Worm (Caenorhabditis elegans) whole organism, late embryonic: Measurements from ENCODE around the gene mrpl-21.

ENCODE experiments used
- ceh-22 ChIP-seq: sonication (generic microtip); optimal IDR thresholded peaks from 2 replicates; lab custom pipeline; 2017; ENCODE audit warnings: missing biosample characterization, missing genetic modification characterization
- che-1 ChIP-seq: sonication (generic microtip); optimal IDR thresholded peaks from 2 replicates; lab custom pipeline; 2016; ENCODE audit warnings: mild to moderate bottlenecking, missing genetic modification characterization, missing compliant biosample characterization
- dmd-4 ChIP-seq: sonication (generic microtip); optimal IDR thresholded peaks from 2 replicates; lab custom pipeline; 2016; ENCODE audit warnings: borderline replicate concordance, missing genetic modification characterization, missing compliant biosample characterization
- elt-2 ChIP-seq: sonication (generic microtip); optimal IDR thresholded peaks from 2 replicates; lab custom pipeline; 2016; ENCODE audit warnings: missing genetic modification reagents, missing genetic modification characterization, missing compliant biosample characterization
- gmeb-2 ChIP-seq: sonication (generic microtip); optimal IDR thresholded peaks from 2 replicates; lab custom pipeline; 2016; ENCODE audit warnings: missing genetic modification characterization, inconsistent platforms, missing compliant biosample characterization
- hlh-30 ChIP-seq: sonication (generic microtip); optimal IDR thresholded peaks from 2 replicates; lab custom pipeline; 2017; ENCODE audit warnings: antibody characterized with exemption, missing genetic modification characterization, missing compliant biosample characterization; ENCODE audit not compliant: insufficient read depth
- mec-3 ChIP-seq: sonication (generic microtip); optimal IDR thresholded peaks from 2 replicates; lab custom pipeline; 2016; ENCODE audit warnings: borderline replicate concordance, missing genetic modification characterization, missing compliant biosample characterization
- nfya-1 ChIP-seq: sonication (generic microtip); optimal IDR thresholded peaks from 2 replicates; lab custom pipeline; 2017; ENCODE audit warnings: missing genetic modification characterization, mild to moderate bottlenecking, missing compliant biosample characterization, antibody characterized with exemption, moderate library complexity
- nhr-11 ChIP-seq: fragments of 150-350 bp; optimal IDR thresholded peaks from 2 replicates; lab custom pipeline; 2014; ENCODE audit warnings: missing biosample characterization, missing genetic modification characterization
- pha-2 ChIP-seq: sonication (generic microtip); optimal IDR thresholded peaks from 2 replicates; lab custom pipeline; 2017; ENCODE audit warnings: mild to moderate bottlenecking, missing genetic modification characterization, missing compliant biosample characterization
- pqm-1 ChIP-seq: sonication (generic microtip); optimal IDR thresholded peaks from 2 replicates; lab custom pipeline; 2016; ENCODE audit warnings: missing genetic modification characterization, missing compliant biosample characterization

DNA sequence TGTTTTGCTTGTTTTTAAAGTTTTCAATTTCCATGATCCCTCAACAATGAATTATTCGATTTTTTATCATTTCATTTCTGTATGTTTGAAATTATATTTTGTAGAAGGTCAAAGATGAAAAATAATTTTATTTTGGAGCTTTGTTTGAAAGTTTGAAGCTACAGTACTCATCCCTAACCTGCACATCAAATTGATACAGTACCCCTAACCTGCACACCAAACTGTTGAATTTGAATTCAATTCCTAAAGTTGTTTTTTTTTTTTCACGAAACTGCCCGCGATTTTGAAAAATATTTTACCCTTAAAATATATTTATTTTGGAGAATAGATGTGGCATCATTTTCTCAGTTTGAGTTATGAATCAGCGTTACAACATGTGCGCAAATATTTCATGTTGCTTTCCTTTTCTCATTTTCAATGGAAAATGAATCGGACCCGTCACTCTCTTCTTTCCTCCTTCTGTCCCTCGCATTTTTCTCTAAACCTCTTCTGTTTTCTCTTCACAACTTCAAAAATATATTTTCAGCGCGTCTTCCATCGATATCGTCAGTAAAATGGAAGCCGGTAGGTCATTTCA lies 37.5 kb downstream of the mrpl-21 start, which contains the start of gene R74.8:
- TF ChIP-seq nhr-11 (no peak), hlh-30 (tag; lab: Kevin White, UChicago) (no peak), che-1 (tag; lab: Kevin White, UChicago) (no peak), dmd-4 (tag; lab: Kevin White, UChicago) (no peak), gmeb-2 (no peak), pqm-1 (tag; lab: Kevin White, UChicago) (no peak), ceh-22 (tag; lab: Kevin White, UChicago) (no peak), mec-3 (no peak), nfya-1 (tag; lab: Kevin White, UChicago) (no peak), pha-2 (tag; lab: Kevin White, UChicago) (no peak), elt-2 (no peak)
